Fruit fly (Drosophila melanogaster) whole organism, larva: Measurements from ENCODE around the gene Noc2.

Source experiments
- noc ChIP-seq: fragments of 200-800 bp; sonication (Bioruptor generic); optimal IDR thresholded peaks from 3 replicates; lab custom pipeline; 2019; ENCODE audit warnings: missing biosample characterization, mild to moderate bottlenecking, missing genetic modification characterization, moderate library complexity

The Noc2 gene

dm6 chr2L:21163311-21163842 is at the start of gene Noc2:
Gene Noc2 (plus strand): TSS chr2L:21163641.
- no peak for TF ChIP-seq noc (tag; lab: Kevin White, UChicago)

DNA sequence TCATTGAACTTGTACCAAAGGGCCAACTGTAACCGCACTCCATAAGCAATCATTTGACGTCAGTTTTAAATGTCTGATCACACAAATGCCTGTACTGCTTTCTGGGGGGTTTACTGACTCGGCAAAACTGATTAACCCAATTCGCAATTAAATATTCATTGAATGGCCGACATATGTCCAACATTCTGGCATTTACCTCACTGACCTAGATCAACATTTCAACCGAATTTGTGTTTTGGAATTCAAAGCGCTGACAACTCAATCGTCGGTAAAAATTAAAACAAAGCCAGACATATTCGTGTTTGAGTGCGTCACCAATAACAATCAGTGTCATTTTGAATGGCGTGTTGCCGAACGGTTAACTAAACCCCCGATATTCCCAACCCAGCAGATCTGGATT is 47.8 kb upstream of the Noc2 start:
- TF ChIP-seq noc (tag; lab: Kevin White, UChicago): no peak

DNA sequence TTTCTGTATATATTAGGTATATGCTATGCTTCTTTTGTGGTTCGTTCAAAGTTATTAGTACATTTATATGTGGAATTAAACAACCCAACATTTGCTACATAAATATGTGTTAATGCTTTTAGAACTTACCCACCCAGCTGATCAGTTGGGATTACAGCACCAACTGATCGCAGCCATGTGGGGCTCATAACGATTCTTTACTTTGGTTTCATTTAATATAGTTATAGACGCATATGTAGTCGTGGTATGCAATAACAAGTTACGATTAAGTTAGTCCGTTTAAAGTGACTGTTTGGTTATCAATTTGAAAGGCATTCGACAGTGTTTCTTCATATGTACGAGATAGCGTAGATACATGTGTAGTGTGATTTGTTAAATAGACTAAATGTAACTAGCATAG is 27.7 kb upstream of the Noc2 start:
- no peak for TF ChIP-seq noc (tag; lab: Kevin White, UChicago)

dm6 chr2L:21141714-21142500 is 21.5 kb upstream of the Noc2 start, which contains the start of gene Dap160:
Gene Dap160 (minus strand): TSS chr2L:21142347.
- no peak for TF ChIP-seq noc (tag; lab: Kevin White, UChicago)

DNA sequence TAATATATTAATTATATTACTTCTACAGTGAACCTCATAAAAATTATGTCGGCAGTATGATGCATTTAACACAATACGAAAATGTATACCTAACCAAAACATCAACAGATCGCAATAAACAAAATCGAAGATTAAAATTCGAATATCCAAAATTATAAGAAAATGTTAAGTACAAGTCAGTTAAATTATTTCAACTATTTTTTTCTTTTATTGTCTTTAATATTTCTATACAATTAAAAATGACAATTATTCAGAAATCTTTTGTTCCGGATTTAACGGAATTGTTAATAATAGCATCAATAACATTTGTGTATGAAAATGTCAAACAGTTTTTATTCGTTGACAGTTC is 21.0 kb upstream of the Noc2 start:
- TF ChIP-seq noc (tag; lab: Kevin White, UChicago): no peak

DNA sequence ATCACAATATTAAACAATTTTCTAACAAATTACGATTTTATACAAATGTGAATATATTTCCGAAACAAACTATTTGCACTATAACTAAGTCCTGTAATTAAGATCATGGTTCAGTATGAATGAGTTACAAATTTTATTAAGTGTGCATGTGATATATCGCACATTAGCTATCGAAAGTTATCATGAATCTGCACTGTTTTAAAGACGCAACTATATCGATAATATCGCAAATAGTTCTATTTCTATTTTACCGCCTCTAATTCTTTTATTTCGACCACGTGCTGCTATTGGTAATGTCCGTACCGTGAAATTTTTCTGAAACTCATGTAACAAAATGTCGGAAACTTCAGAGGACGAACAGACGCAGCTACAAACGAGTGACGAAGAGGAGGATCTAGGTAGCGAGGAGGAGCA is 20.5 kb upstream of the Noc2 start, which contains the start of gene pths:
Gene pths (plus strand): TSS at position 258 of the 414 bp plus-strand sequence.
- TF ChIP-seq noc (tag; lab: Kevin White, UChicago): no peak

dm6 chr2L:21148242-21148641 is 15.2 kb upstream of the Noc2 start, which contains the start of gene del:
Gene del (minus strand): TSS chr2L:21148546.
- TF ChIP-seq noc (tag; lab: Kevin White, UChicago): no peak

dm6 chr2L:21149053-21149452 is 14.4 kb upstream of the Noc2 start:
- TF ChIP-seq noc (tag; lab: Kevin White, UChicago): no peak

dm6 chr2L:21153844-21154243 is 9.6 kb upstream of the Noc2 start:
- no peak for TF ChIP-seq noc (tag; lab: Kevin White, UChicago)

DNA sequence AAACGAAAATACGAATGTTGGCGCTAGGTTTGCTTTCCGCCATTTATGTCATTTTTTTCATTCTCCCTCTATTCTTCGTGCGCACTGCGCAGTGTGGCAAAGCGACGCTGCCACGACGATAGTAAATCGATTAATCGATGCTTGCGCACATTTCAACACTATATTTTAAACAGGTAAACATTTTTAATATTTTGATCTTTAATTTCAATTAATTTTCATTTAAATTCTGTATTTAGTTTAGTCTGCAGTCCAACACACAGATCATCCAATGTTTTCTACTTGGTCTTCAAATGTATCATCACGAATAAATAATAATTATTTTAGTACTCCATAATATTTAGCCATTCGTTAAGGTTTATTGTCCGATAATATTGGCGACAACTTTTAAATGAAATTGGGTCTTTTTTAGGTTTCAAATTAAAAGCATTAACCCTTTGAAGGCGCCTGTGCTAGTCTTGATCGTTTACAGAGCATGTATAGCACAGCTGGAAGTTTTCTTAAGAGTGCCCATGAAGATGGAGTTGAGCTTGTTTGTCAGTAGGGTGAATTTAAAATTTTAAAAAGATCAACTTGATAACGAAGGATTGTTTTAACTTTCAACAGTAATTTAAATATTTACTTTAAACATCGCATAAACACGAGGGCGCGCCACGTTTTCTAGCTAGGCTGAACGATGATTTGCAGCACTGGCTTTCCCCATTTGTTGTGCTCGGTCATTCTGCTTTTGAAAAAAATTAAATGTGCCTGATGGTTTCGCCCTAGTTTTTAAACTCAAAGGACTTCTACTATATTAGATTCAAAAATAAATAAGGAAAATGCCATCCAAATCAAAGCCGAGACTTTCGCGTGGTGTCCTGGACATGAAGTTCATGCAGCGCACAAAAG is 7.0 kb upstream of the Noc2 start, which contains the start of the genes Mpp6 and E2f2:
Gene Mpp6 (plus strand): TSS at position 133 of the 885 bp plus-strand sequence.
Gene E2f2 (minus strand): TSS at position 594 of the 885 bp plus-strand sequence.
- TF ChIP-seq noc (tag; lab: Kevin White, UChicago): no peak

DNA sequence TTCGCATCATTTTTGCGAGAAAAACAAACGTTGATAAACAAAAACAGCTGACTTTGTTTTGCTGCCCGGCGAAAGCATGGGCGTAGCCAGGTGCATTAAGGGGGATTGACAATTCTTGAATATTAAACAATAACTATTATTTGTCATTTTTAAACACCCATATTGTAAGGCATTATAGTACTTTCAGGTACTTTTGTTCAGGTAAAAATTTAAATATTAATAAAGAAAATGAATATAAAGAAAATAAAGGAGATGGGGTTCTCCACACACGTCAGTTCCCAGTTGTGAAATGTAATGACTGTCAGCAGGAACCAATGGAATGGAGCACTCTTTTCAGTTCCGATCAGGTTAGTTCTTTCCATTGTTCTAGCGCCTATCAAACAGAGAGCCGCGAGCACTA is 4.9 kb upstream of the Noc2 start, which contains the start of the genes Coq3 and Pld3:
Gene Coq3 (minus strand): TSS at position 58 of the 400 bp plus-strand sequence.
Gene Pld3 (plus strand): TSS at position 294 of the 400 bp plus-strand sequence.
- TF ChIP-seq noc (tag; lab: Kevin White, UChicago): peak; percentile 96

DNA sequence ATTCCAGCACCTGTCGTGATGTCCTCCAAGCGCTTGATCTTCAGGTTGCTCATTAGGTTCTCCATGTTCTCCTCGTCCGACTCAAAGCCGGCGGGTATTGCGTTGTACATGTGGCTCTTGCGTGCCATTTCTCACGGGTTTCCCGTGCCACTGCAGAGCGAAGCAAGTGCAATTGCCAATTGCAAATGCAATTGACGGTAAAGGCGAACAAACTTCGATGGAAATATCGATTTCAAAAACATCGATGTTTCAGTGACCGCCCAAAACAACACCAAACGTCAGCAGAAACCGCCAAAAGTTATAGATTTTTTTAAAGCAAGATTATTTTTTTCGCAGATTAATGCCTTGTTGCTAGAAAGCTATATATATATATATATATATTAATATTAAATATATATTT is 566 bp upstream of the Noc2 start, which contains the start of gene Nbr:
Gene Nbr (minus strand): TSS at position 209 of the 400 bp plus-strand sequence.
- no peak for TF ChIP-seq noc (tag; lab: Kevin White, UChicago)

- peak; percentile 17 for TF ChIP-seq noc (tag; lab: Kevin White, UChicago)
Observed at dm6 chr2L:21166422-21166821, 3.0 kb downstream of the Noc2 start.

- TF ChIP-seq noc (tag; lab: Kevin White, UChicago): peak; percentile 91
Observed at dm6 chr2L:21168295-21169159, 5.1 kb downstream of the Noc2 start, which contains the start of the genes mAcon1, CG43345 and CG43346. Gene mAcon1 (plus strand): TSS chr2L:21168570. Gene CG43345 (minus strand): TSS chr2L:21168581. Gene CG43346 (minus strand): TSS chr2L:21168581.
